Worm (Caenorhabditis elegans): ENCODE data around the gene top-2.
A peak's percentile ranks its signal among the peaks of the same experiment; 100 is the strongest.

top-2 gene

DNA sequence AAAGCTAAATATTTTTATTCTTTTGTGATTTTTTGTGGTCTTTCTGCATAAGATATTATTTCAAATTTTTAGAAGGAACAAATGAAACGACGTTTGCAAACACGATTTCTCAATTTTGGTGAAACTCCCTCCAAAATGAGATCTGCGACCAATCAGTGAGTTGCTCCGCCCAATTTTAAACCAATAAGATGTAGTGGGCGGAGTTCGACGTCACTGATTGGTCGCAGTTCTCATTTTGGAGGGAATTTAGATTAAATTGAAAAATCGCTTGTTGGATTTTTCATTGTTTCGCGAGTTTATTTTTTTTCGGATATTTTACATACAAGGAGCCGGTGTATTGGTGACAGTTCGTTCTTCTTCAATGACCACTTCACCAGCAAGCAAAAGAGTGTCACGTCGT, 35.6 kb downstream of the top-2 start:
- TF ChIP-seq mdl-1 (tag; optimal IDR thresholded peaks at IDR 0.05) = no peak
- TF ChIP-seq dve-1 (tag; optimal IDR thresholded peaks at IDR 0.05; ENCODE audit: insufficient read depth) = no peak
- TF ChIP-seq pqm-1 (tag; optimal IDR thresholded peaks at IDR 0.05) = no peak
- no peak for TF ChIP-seq hmg-1.1 (GFP tag; IDR thresholded peaks at IDR 0.05)
- TF ChIP-seq snpc-1.2 (GFP tag; IDR thresholded peaks at IDR 0.05) = no peak
- no peak for TF ChIP-seq fos-1 (tag; optimal IDR thresholded peaks at IDR 0.05)

- TF ChIP-seq egl-27 (tag; optimal IDR thresholded peaks at IDR 0.05) (no peak), aha-1 (tag) (peak; percentile 42), F10B5.3 (tag; optimal IDR thresholded peaks at IDR 0.05) (no peak)
Measured at ce11 chrII:11914304-11914703, 39.4 kb downstream of the top-2 start, which contains the start of gene ZK930.7. TSS of gene ZK930.7 (plus strand) at chrII:11914604.

ce11 chrII:11915770-11916554, 41.0 kb downstream of the top-2 start, which contains the start of the genes vps-15 and hmg-12:
TSS of gene vps-15 (minus strand) at chrII:11915852.
TSS of gene hmg-12 (plus strand) at chrII:11916513.
- TF ChIP-seq hlh-30 (tag; optimal IDR thresholded peaks at IDR 0.05; ENCODE audit: insufficient read depth) (peak; percentile 26), dmd-8 (GFP tag; IDR thresholded peaks at IDR 0.05) (no peak), dpl-1 (GFP tag; optimal IDR thresholded peaks at IDR 0.05) (peak; percentile 25), ceh-82 (tag; optimal IDR thresholded peaks at IDR 0.05) (no peak), attf-4 (tag; optimal IDR thresholded peaks at IDR 0.05) (no peak), lin-1 (GFP tag; IDR thresholded peaks at IDR 0.05) (no peak), ces-1 (GFP tag; optimal IDR thresholded peaks at IDR 0.05) (no peak), daf-16 (GFP tag; optimal IDR thresholded peaks at IDR 0.05) (no peak), daf-16 (tag; optimal IDR thresholded peaks at IDR 0.05) (peak; percentile 7), lsy-2 (tag; optimal IDR thresholded peaks at IDR 0.05) (peak in 1 of 2 experiments; percentile 95), mxl-2 (GFP tag; conservative IDR thresholded peaks at IDR 0.05) (no peak), nhr-28 (tag; optimal IDR thresholded peaks at IDR 0.05) (no peak), mes-2 (tag; optimal IDR thresholded peaks at IDR 0.05; ENCODE audit: poor library complexity, severe bottlenecking) (peak; percentile 73), ztf-7 (tag; optimal IDR thresholded peaks at IDR 0.05) (peak; percentile 9), unc-130 (GFP tag; optimal IDR thresholded peaks at IDR 0.05) (peak; percentile 18), ZK546.5 (tag; optimal IDR thresholded peaks at IDR 0.05) (peak in 1 of 2 experiments; percentile 61), nhr-42 (GFP tag; IDR thresholded peaks at IDR 0.05) (no peak)

- TF ChIP-seq lin-39 (tag; optimal IDR thresholded peaks at IDR 0.05) = no peak
- TF ChIP-seq hlh-11 (tag; optimal IDR thresholded peaks at IDR 0.05) = no peak
- TF ChIP-seq lin-38 (GFP tag; IDR thresholded peaks at IDR 0.05) = 0 out of 2 replicates have a peak, but pooled peaks have one; percentile 3
- TF ChIP-seq jun-1 (tag; optimal IDR thresholded peaks at IDR 0.05) = no peak
- no peak for TF ChIP-seq lin-13 (GFP tag; optimal IDR thresholded peaks at IDR 0.05)
- no peak for TF ChIP-seq hif-1 (tag; optimal IDR thresholded peaks at IDR 0.05)
- TF ChIP-seq lim-7 (GFP tag; IDR thresholded peaks at IDR 0.05) = peak; percentile 72
- no peak for TF ChIP-seq saeg-2 (GFP tag; IDR thresholded peaks at IDR 0.05)
- no peak for TF ChIP-seq sdz-12 (GFP tag; optimal IDR thresholded peaks at IDR 0.05)
- no peak for TF ChIP-seq ceh-44 (GFP tag; IDR thresholded peaks at IDR 0.05)
- TF ChIP-seq D1046.2 (GFP tag; IDR thresholded peaks at IDR 0.05) = no peak
- TF ChIP-seq mes-2 (tag; optimal IDR thresholded peaks at IDR 0.05; ENCODE audit: poor library complexity, severe bottlenecking) = no peak
- TF ChIP-seq Y48G9A.11 (GFP tag; IDR thresholded peaks at IDR 0.05) = no peak
- no peak for TF ChIP-seq F44E2.7 (GFP tag; IDR thresholded peaks at IDR 0.05)
Measured at ce11 chrII:11916555-11916941, 41.6 kb downstream of the top-2 start.

Data from whole organism, L4 larva.